Worm (Caenorhabditis elegans) whole organism, young adult: Measurements from ENCODE around the gene arrd-11.
A peak's percentile ranks its signal among the peaks of the same experiment; 100 is the strongest.

Experiments
- B0035.1 ChIP-seq: sonication (generic microtip); optimal IDR thresholded peaks from 2 replicates; lab custom pipeline; 2016; ENCODE audit warnings: missing genetic modification characterization, mild to moderate bottlenecking, missing compliant biosample characterization, missing genotype, missing genetic modification reagents
- B0261.1 ChIP-seq: sonication (generic microtip); optimal IDR thresholded peaks from 2 replicates; lab custom pipeline; 2016; ENCODE audit warnings: mild to moderate bottlenecking, missing genetic modification characterization, moderate library complexity, missing compliant biosample characterization
- C17E4.6 ChIP-seq: fragments of 200-800 bp; sonication (Bioruptor generic); IDR thresholded peaks from 2 replicates; pipeline ENCODE4 v1.3.6; 2022; ENCODE audit warnings: missing genetic modification reagents, missing genetic modification characterization, missing compliant biosample characterization
- F22D6.2 ChIP-seq: sonication (generic microtip); optimal IDR thresholded peaks from 2 replicates; lab custom pipeline; 2016; ENCODE audit warnings: mild to moderate bottlenecking, missing genetic modification characterization, missing compliant biosample characterization
- F33H1.4 ChIP-seq: fragments of 200-800 bp; sonication (Bioruptor generic); IDR thresholded peaks from 2 replicates; pipeline ENCODE4 v1.3.6; 2022; ENCODE audit warnings: missing genetic modification reagents, missing genetic modification characterization, missing compliant biosample characterization
- F55B11.4 ChIP-seq: sonication (generic microtip); optimal IDR thresholded peaks from 2 replicates; lab custom pipeline; 2016; ENCODE audit warnings: missing compliant biosample characterization, missing genetic modification characterization, borderline replicate concordance; ENCODE audit not compliant: insufficient read depth
- F57C9.4 ChIP-seq: sonication (generic microtip); optimal IDR thresholded peaks from 2 replicates; lab custom pipeline; 2017; ENCODE audit warnings: mild to moderate bottlenecking, missing genetic modification characterization, missing compliant biosample characterization
- K11D2.4 ChIP-seq: fragments of 200-800 bp; sonication (Bioruptor generic); IDR thresholded peaks from 2 replicates; pipeline ENCODE4 v1.3.6; 2022; ENCODE audit warnings: missing genetic modification reagents, missing genetic modification characterization, missing compliant biosample characterization
- K12H6.12 ChIP-seq: fragments of 200-800 bp; sonication (Bioruptor generic); optimal IDR thresholded peaks from 2 replicates; lab custom pipeline; 2018; ENCODE audit warnings: mild to moderate bottlenecking, missing genetic modification characterization, missing compliant biosample characterization
- T07F8.4 ChIP-seq: sonication (generic microtip); optimal IDR thresholded peaks from 2 replicates; lab custom pipeline; 2016; ENCODE audit warnings: mild to moderate bottlenecking, missing genetic modification characterization, moderate library complexity, missing compliant biosample characterization
- Y53G8AR.9 ChIP-seq: fragments of 200-800 bp; sonication (Bioruptor generic); conservative IDR thresholded peaks from 2 replicates; pipeline ENCODE4 v1.3.6; 2022; ENCODE audit warnings: missing genetic modification reagents, missing genetic modification characterization, missing compliant biosample characterization
- Y56A3A.18 ChIP-seq: fragments of 200-800 bp; sonication (Bioruptor generic); IDR thresholded peaks from 2 replicates; pipeline ENCODE4 v1.3.6; 2022; ENCODE audit warnings: missing genetic modification reagents, missing genetic modification characterization, missing compliant biosample characterization
- Y67H2A.10 ChIP-seq: fragments of 200-800 bp; sonication (Bioruptor generic); conservative IDR thresholded peaks from 2 replicates; pipeline ENCODE4 v1.3.6; 2022; ENCODE audit warnings: missing genetic modification reagents, missing genetic modification characterization, missing compliant biosample characterization
- Y95B8A.8 ChIP-seq: fragments of 200-800 bp; sonication (Bioruptor generic); IDR thresholded peaks from 2 replicates; pipeline ENCODE4 v1.3.6; 2022; ENCODE audit warnings: missing genetic modification reagents, missing genetic modification characterization, missing compliant biosample characterization
- aptf-2 ChIP-seq: fragments of 200-800 bp; sonication (Bioruptor generic); conservative IDR thresholded peaks from 2 replicates; pipeline ENCODE4 v1.3.6; 2022; ENCODE audit warnings: missing genetic modification reagents, missing genetic modification characterization, missing compliant biosample characterization
- atf-7 ChIP-seq: sonication (generic microtip); optimal IDR thresholded peaks from 2 replicates; lab custom pipeline; 2017; ENCODE audit warnings: mild to moderate bottlenecking, missing genetic modification characterization, missing compliant biosample characterization
- athp-1 ChIP-seq: sonication (generic microtip); optimal IDR thresholded peaks from 2 replicates; lab custom pipeline; 2017; ENCODE audit warnings: mild to moderate bottlenecking, missing genetic modification characterization, missing compliant biosample characterization
- attf-3 ChIP-seq: fragments of 200-800 bp; sonication (Bioruptor generic); conservative IDR thresholded peaks from 2 replicates; pipeline ENCODE4 v1.3.6; 2022; ENCODE audit warnings: missing genetic modification reagents, missing genetic modification characterization, missing compliant biosample characterization
- attf-5 ChIP-seq: fragments of 200-800 bp; sonication (Bioruptor generic); optimal IDR thresholded peaks from 2 replicates; lab custom pipeline; 2018; ENCODE audit warnings: mild to moderate bottlenecking, missing genetic modification characterization, missing compliant biosample characterization
- attf-6 ChIP-seq: fragments of 200-800 bp; sonication (Bioruptor generic); IDR thresholded peaks from 2 replicates; pipeline ENCODE4 v1.3.6; 2022; ENCODE audit warnings: missing genetic modification reagents, missing genetic modification characterization, missing compliant biosample characterization
- ccch-3 ChIP-seq: fragments of 200-800 bp; sonication (Bioruptor generic); optimal IDR thresholded peaks from 2 replicates; lab custom pipeline; 2018; ENCODE audit warnings: mild to moderate bottlenecking, missing genetic modification characterization, missing compliant biosample characterization
- ceh-40 ChIP-seq: fragments of 200-800 bp; sonication (Bioruptor generic); IDR thresholded peaks from 2 replicates; pipeline ENCODE4 v1.3.6; 2022; ENCODE audit warnings: missing genetic modification characterization, missing compliant biosample characterization
- ceh-58 ChIP-seq: fragments of 200-800 bp; sonication (Bioruptor generic); IDR thresholded peaks from 2 replicates; pipeline ENCODE4 v1.3.6; 2022; ENCODE audit warnings: missing genetic modification characterization, missing compliant biosample characterization
- ceh-79 ChIP-seq: sonication (generic microtip); optimal IDR thresholded peaks from 2 replicates; lab custom pipeline; 2017; ENCODE audit warnings: mild to moderate bottlenecking, missing genetic modification characterization, missing compliant biosample characterization
- egl-44 ChIP-seq: fragments of 200-800 bp; sonication (Bioruptor generic); IDR thresholded peaks from 2 replicates; pipeline ENCODE4 v1.3.6; 2022; ENCODE audit warnings: missing genetic modification reagents, missing genetic modification characterization, missing compliant biosample characterization
- him-1 ChIP-seq: sonication (generic microtip); optimal IDR thresholded peaks from 2 replicates; lab custom pipeline; 2016; ENCODE audit warnings: missing genotype, missing genetic modification reagents, missing genetic modification characterization, missing compliant biosample characterization
- hmg-1.2 ChIP-seq: fragments of 200-800 bp; sonication (Bioruptor generic); IDR thresholded peaks from 2 replicates; pipeline ENCODE4 v1.3.6; 2022; ENCODE audit warnings: missing genetic modification reagents, missing genetic modification characterization, missing compliant biosample characterization
- hsf-1 ChIP-seq: fragments of 200-800 bp; sonication (Bioruptor generic); IDR thresholded peaks from 2 replicates; pipeline ENCODE4 v1.3.6; 2022; ENCODE audit warnings: missing genetic modification reagents, missing genetic modification characterization, missing compliant biosample characterization
- let-607 ChIP-seq, 2 experiments: fragments of 200-800 bp in 1 of 2; sonication (Bioruptor generic) in 1 of 2; sonication (generic microtip) in 1 of 2; optimal IDR thresholded peaks; 2 replicates each; lab custom pipeline; 2016 to 2018; ENCODE audit warnings: mild to moderate bottlenecking in 2 of 2, missing compliant biosample characterization in 2 of 2, missing genetic modification characterization in 2 of 2, moderate library complexity in 2 of 2, missing genotype in 1 of 2
- lin-35 ChIP-seq, 3 experiments: fragments of 150-350 bp in 2 of 3; sonication (generic microtip) in 1 of 3; optimal IDR thresholded peaks; 2 replicates each; lab custom pipeline; 2014 to 2018; ENCODE audit warnings: missing biosample characterization in 3 of 3, missing genetic modification characterization in 3 of 3, missing genetic modification reagents in 3 of 3
- lin-40 ChIP-seq: sonication (generic microtip); optimal IDR thresholded peaks from 2 replicates; lab custom pipeline; 2016; ENCODE audit warnings: missing genetic modification characterization, mild to moderate bottlenecking, missing compliant biosample characterization, missing genotype, missing genetic modification reagents
- madf-3 ChIP-seq: fragments of 200-800 bp; sonication (Bioruptor generic); IDR thresholded peaks from 2 replicates; pipeline ENCODE4 v1.3.6; 2022; ENCODE audit warnings: missing genetic modification reagents, missing genetic modification characterization, missing compliant biosample characterization
- madf-8 ChIP-seq: fragments of 200-800 bp; sonication (Bioruptor generic); conservative IDR thresholded peaks from 2 replicates; pipeline ENCODE4 v1.3.6; 2022; ENCODE audit warnings: missing genetic modification reagents, missing genetic modification characterization, missing compliant biosample characterization
- mcd-1 ChIP-seq: fragments of 200-800 bp; sonication (Bioruptor generic); IDR thresholded peaks from 2 replicates; pipeline ENCODE4 v1.3.6; 2022; ENCODE audit warnings: missing genetic modification reagents, missing genetic modification characterization, missing compliant biosample characterization
- mel-28 ChIP-seq: sonication (generic microtip); optimal IDR thresholded peaks from 2 replicates; lab custom pipeline; 2016; ENCODE audit warnings: borderline replicate concordance, mild to moderate bottlenecking, missing genetic modification characterization, missing compliant biosample characterization
- nfya-2 ChIP-seq: fragments of 200-800 bp; sonication (Bioruptor generic); IDR thresholded peaks from 2 replicates; pipeline ENCODE4 v1.3.6; 2022; ENCODE audit warnings: missing genetic modification reagents, missing genetic modification characterization, missing compliant biosample characterization
- nhr-27 ChIP-seq: fragments of 200-800 bp; sonication (Bioruptor generic); optimal IDR thresholded peaks from 2 replicates; lab custom pipeline; 2018; ENCODE audit warnings: mild to moderate bottlenecking, missing genetic modification characterization, moderate library complexity, missing compliant biosample characterization
- nhr-80 ChIP-seq: sonication (generic microtip); optimal IDR thresholded peaks from 2 replicates; lab custom pipeline; 2016; ENCODE audit warnings: missing genetic modification characterization, missing compliant biosample characterization
- pbrm-1 ChIP-seq: fragments of 200-800 bp; sonication (Bioruptor generic); IDR thresholded peaks from 2 replicates; pipeline ENCODE4 v1.3.6; 2022; ENCODE audit warnings: missing genetic modification reagents, missing genetic modification characterization, missing compliant biosample characterization
- pha-4 ChIP-seq: fragments of 150-350 bp; sonication (generic microtip); optimal IDR thresholded peaks from 2 replicates; lab custom pipeline; 2014; ENCODE audit warnings: missing biosample characterization, missing genetic modification reagents, missing genetic modification characterization
- repo-1 ChIP-seq: sonication (generic microtip); optimal IDR thresholded peaks from 2 replicates; lab custom pipeline; 2017; ENCODE audit warnings: mild to moderate bottlenecking, missing genetic modification characterization, missing compliant biosample characterization
- sea-2 ChIP-seq: fragments of 200-800 bp; sonication (Bioruptor generic); IDR thresholded peaks from 2 replicates; pipeline ENCODE4 v1.3.6; 2022; ENCODE audit warnings: missing genetic modification characterization, missing compliant biosample characterization
- tlf-1 ChIP-seq: fragments of 200-800 bp; sonication (Bioruptor generic); optimal IDR thresholded peaks from 2 replicates; lab custom pipeline; 2018; ENCODE audit warnings: mild to moderate bottlenecking, missing genetic modification characterization, missing compliant biosample characterization
- xnd-1 ChIP-seq: sonication (generic microtip); optimal IDR thresholded peaks from 2 replicates; lab custom pipeline; 2016; ENCODE audit warnings: missing genotype, missing genetic modification reagents, missing genetic modification characterization, missing compliant biosample characterization
- ztf-22 ChIP-seq: fragments of 200-800 bp; sonication (Bioruptor generic); optimal IDR thresholded peaks from 2 replicates; lab custom pipeline; 2018; ENCODE audit warnings: mild to moderate bottlenecking, missing genetic modification characterization, moderate library complexity, missing compliant biosample characterization
- ztf-25 ChIP-seq: fragments of 200-800 bp; sonication (Bioruptor generic); IDR thresholded peaks from 2 replicates; pipeline ENCODE4 v1.3.6; 2022; ENCODE audit warnings: missing genetic modification reagents, missing genetic modification characterization, missing compliant biosample characterization

arrd-11 gene

DNA sequence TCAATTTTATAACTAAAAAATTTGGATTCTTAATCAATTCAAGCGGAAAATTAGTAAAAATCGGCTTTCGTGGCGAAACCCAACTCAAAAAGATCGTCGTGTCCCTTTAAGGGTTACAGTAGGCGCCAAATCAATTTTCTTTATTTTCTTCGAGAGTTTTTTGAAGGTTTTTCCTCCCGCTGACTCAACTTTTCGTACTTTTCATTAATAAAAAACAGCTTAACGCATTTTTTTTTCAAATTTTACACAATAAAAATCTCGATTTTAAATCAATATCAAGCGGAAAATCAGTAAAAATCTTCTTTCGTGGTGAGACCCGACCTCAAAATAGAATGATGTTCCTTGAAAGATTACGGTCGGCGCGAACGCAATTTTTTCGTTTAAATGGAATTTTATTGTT, 31.1 kb upstream of the arrd-11 start (continued):
- TF ChIP-seq hsf-1 (GFP tag; lab: Robert Waterston, UW) (no peak), madf-3 (GFP tag; lab: Robert Waterston, UW) (no peak), C17E4.6 (GFP tag; lab: Robert Waterston, UW) (no peak), B0261.1 (no peak), Y53G8AR.9 (GFP tag; lab: Robert Waterston, UW) (no peak), nhr-80 (tag; lab: Kevin White, UChicago) (no peak), ceh-79 (tag; lab: Kevin White, UChicago) (no peak), ztf-22 (GFP tag; lab: Kevin White, UChicago) (no peak), attf-6 (no peak), aptf-2 (no peak), F33H1.4 (GFP tag; lab: Robert Waterston, UW) (peak; percentile 92), K11D2.4 (GFP tag; lab: Robert Waterston, UW) (no peak), nfya-2 (GFP tag; lab: Robert Waterston, UW) (no peak), madf-8 (GFP tag; lab: Robert Waterston, UW) (peak; percentile 79), Y95B8A.8 (GFP tag; lab: Robert Waterston, UW) (no peak), F22D6.2 (tag; lab: Kevin White, UChicago) (no peak), F57C9.4 (tag; lab: Kevin White, UChicago) (no peak), T07F8.4 (no peak), ceh-40 (no peak), let-607 (tag; optimal IDR thresholded peaks at IDR 0.05; lab: Kevin White, UChicago) (no peak), egl-44 (GFP tag; lab: Robert Waterston, UW) (no peak), atf-7 (tag; lab: Kevin White, UChicago) (no peak), lin-35 (GFP tag; optimal IDR thresholded peaks at IDR 0.05; lab: Kevin White, UChicago) (no peak), ceh-58 (GFP tag; lab: Robert Waterston, UW) (no peak), K12H6.12 (tag; lab: Kevin White, UChicago) (no peak), athp-1 (tag; lab: Kevin White, UChicago) (no peak), xnd-1 (peak; percentile 95), nhr-27 (no peak), hmg-1.2 (GFP tag; lab: Robert Waterston, UW) (0 out of 2 replicates have a peak, but pooled peaks have one; percentile 14), ztf-25 (GFP tag; lab: Robert Waterston, UW) (no peak), F55B11.4 (no peak), attf-3 (GFP tag; lab: Robert Waterston, UW) (no peak), Y67H2A.10 (GFP tag; lab: Robert Waterston, UW) (no peak), him-1 (tag; lab: Kevin White, UChicago) (no peak), tlf-1 (GFP tag; lab: Kevin White, UChicago) (peak; percentile 31), Y56A3A.18 (GFP tag; lab: Robert Waterston, UW) (no peak), pha-4 (no peak), B0035.1 (tag; lab: Kevin White, UChicago) (no peak), repo-1 (tag; lab: Kevin White, UChicago) (no peak), attf-5 (GFP tag; lab: Kevin White, UChicago) (no peak), lin-40 (tag; lab: Kevin White, UChicago) (no peak), pbrm-1 (no peak), mel-28 (tag; lab: Kevin White, UChicago) (no peak), ccch-3 (GFP tag; lab: Kevin White, UChicago) (no peak), mcd-1 (no peak), sea-2 (no peak)
